Fruit fly (Drosophila melanogaster) whole organism, embryonic: ENCODE data around the gene mTerf3.
A peak's percentile ranks its signal among the peaks of the same experiment; 100 is the strongest.

Experiments
- B-H1 ChIP-seq: fragments of 200-800 bp; sonication (Bioruptor generic); IDR thresholded peaks from 3 replicates; pipeline ENCODE4 v1.3.6; 2022; ENCODE audit warnings: missing biosample characterization, missing genetic modification characterization
- CG11504 ChIP-seq: fragments of 200-800 bp; sonication (Bioruptor generic); optimal IDR thresholded peaks from 3 replicates; lab custom pipeline; 2019; ENCODE audit warnings: missing biosample characterization, mild to moderate bottlenecking, missing genetic modification characterization, moderate library complexity
- CG12219 ChIP-seq: fragments of 200-800 bp; sonication (Bioruptor generic); optimal IDR thresholded peaks from 3 replicates; lab custom pipeline; 2018; ENCODE audit warnings: missing biosample characterization, mild to moderate bottlenecking, missing genetic modification characterization
- CG15514 ChIP-seq: fragments of 200-800 bp; sonication (Bioruptor generic); optimal IDR thresholded peaks from 3 replicates; lab custom pipeline; 2017; ENCODE audit warnings: missing biosample characterization, missing genetic modification characterization, mild to moderate bottlenecking, moderate library complexity, missing genetic modification reagents
- CG1602 ChIP-seq: fragments of 200-800 bp; sonication (Bioruptor generic); optimal IDR thresholded peaks from 3 replicates; lab custom pipeline; 2016; ENCODE audit warnings: missing biosample characterization, missing genetic modification characterization
- CG17568 ChIP-seq: fragments of 200-800 bp; sonication (Bioruptor generic); optimal IDR thresholded peaks from 2 replicates; lab custom pipeline; 2018; ENCODE audit warnings: missing biosample characterization, mild to moderate bottlenecking, missing genetic modification characterization, moderate library complexity
- CG18764 ChIP-seq: fragments of 200-800 bp; sonication (Bioruptor generic); optimal IDR thresholded peaks from 3 replicates; lab custom pipeline; 2016; ENCODE audit warnings: missing biosample characterization, missing genetic modification characterization
- CG2116 ChIP-seq: fragments of 200-800 bp; sonication (Bioruptor generic); optimal IDR thresholded peaks from 3 replicates; lab custom pipeline; 2018; ENCODE audit warnings: missing biosample characterization, mild to moderate bottlenecking, missing genetic modification characterization
- CG2875 ChIP-seq: fragments of 200-800 bp; sonication (Bioruptor generic); optimal IDR thresholded peaks from 2 replicates; lab custom pipeline; 2017; ENCODE audit warnings: missing biosample characterization, mild to moderate bottlenecking, missing genetic modification characterization, missing genetic modification reagents
- CG30020 ChIP-seq: fragments of 200-800 bp; optimal IDR thresholded peaks from 2 replicates; lab custom pipeline; 2019; ENCODE audit warnings: missing biosample characterization, mild to moderate bottlenecking, missing genetic modification characterization, moderate library complexity
- CG31388 ChIP-seq: fragments of 200-800 bp; sonication (Bioruptor generic); optimal IDR thresholded peaks from 2 replicates; lab custom pipeline; 2016; ENCODE audit warnings: missing biosample characterization, missing genetic modification characterization
- CG33213 ChIP-seq: fragments of 200-800 bp; sonication (Bioruptor generic); optimal IDR thresholded peaks from 3 replicates; lab custom pipeline; 2016; ENCODE audit warnings: missing biosample characterization, missing genetic modification characterization
- CG6254 ChIP-seq: fragments of 200-800 bp; sonication (Bioruptor generic); optimal IDR thresholded peaks from 3 replicates; lab custom pipeline; 2017; ENCODE audit warnings: mild to moderate bottlenecking, missing biosample characterization, missing genetic modification reagents, missing genetic modification characterization
- CG7357 ChIP-seq: fragments of 200-800 bp; sonication (Bioruptor generic); IDR thresholded peaks from 3 replicates; pipeline ENCODE4 v1.3.6; 2022; ENCODE audit warnings: missing biosample characterization, missing genetic modification characterization
- CG8388 ChIP-seq: fragments of 200-800 bp; sonication (Bioruptor generic); optimal IDR thresholded peaks from 2 replicates; lab custom pipeline; 2019; ENCODE audit warnings: missing biosample characterization, mild to moderate bottlenecking, missing genetic modification characterization, moderate library complexity
- CG9609 ChIP-seq: fragments of 200-800 bp; sonication (Bioruptor generic); optimal IDR thresholded peaks from 3 replicates; lab custom pipeline; 2016; ENCODE audit warnings: missing biosample characterization, missing genetic modification characterization
- CG9797 ChIP-seq: fragments of 200-800 bp; sonication (Bioruptor generic); optimal IDR thresholded peaks from 3 replicates; lab custom pipeline; 2018; ENCODE audit warnings: missing biosample characterization, mild to moderate bottlenecking, missing genetic modification characterization
- Dad ChIP-seq: fragments of 200-800 bp; sonication (Bioruptor generic); optimal IDR thresholded peaks from 3 replicates; lab custom pipeline; 2016; ENCODE audit warnings: missing biosample characterization, missing genetic modification characterization
- E2f1 ChIP-seq: fragments of 200-800 bp; sonication (Bioruptor generic); IDR thresholded peaks from 2 replicates; pipeline ENCODE4 v1.3.6; 2022; ENCODE audit warnings: missing biosample characterization, missing genetic modification characterization
- H2.0 ChIP-seq: fragments of 200-800 bp; sonication (Bioruptor generic); IDR thresholded peaks from 2 replicates; pipeline ENCODE4 v1.3.6; 2022; ENCODE audit warnings: missing biosample characterization, missing genetic modification characterization
- HLHmδ ChIP-seq: fragments of 200-800 bp; sonication (Bioruptor generic); optimal IDR thresholded peaks from 2 replicates; lab custom pipeline; 2018; ENCODE audit warnings: missing biosample characterization, mild to moderate bottlenecking, missing genetic modification characterization, moderate library complexity
- Hand ChIP-seq: fragments of 200-800 bp; sonication (Bioruptor generic); optimal IDR thresholded peaks from 2 replicates; lab custom pipeline; 2017; ENCODE audit warnings: mild to moderate bottlenecking, missing biosample characterization, missing genetic modification reagents, missing genetic modification characterization
- Hmx ChIP-seq: fragments of 200-800 bp; sonication (Bioruptor generic); optimal IDR thresholded peaks from 2 replicates; lab custom pipeline; 2016; ENCODE audit warnings: missing biosample characterization, missing genetic modification characterization
- Hr39 ChIP-seq: fragments of >200 bp; optimal IDR thresholded peaks from 2 replicates; lab custom pipeline; 2017
- Med ChIP-seq: fragments of 200-800 bp; sonication (Bioruptor generic); peaks from one replicate; lab custom pipeline; 2016; ENCODE audit warnings: missing biosample characterization, missing genetic modification characterization, mild to moderate bottlenecking, inconsistent platforms, moderate library complexity
- NFAT ChIP-seq: fragments of 200-800 bp; sonication (Bioruptor generic); IDR thresholded peaks from 2 replicates; pipeline ENCODE4 v1.3.6; 2022; ENCODE audit warnings: missing biosample characterization, missing genetic modification characterization
- Poxn ChIP-seq: fragments of 200-800 bp; sonication (Bioruptor generic); IDR thresholded peaks from 2 replicates; pipeline ENCODE4 v1.3.6; 2022; ENCODE audit warnings: missing biosample characterization, missing genetic modification characterization
- Ptx1 ChIP-seq: fragments of 200-800 bp; sonication (Bioruptor generic); IDR thresholded peaks from 2 replicates; pipeline ENCODE4 v1.3.6; 2022; ENCODE audit warnings: missing biosample characterization, missing genetic modification characterization
- Rx ChIP-seq: fragments of 200-800 bp; sonication (Bioruptor generic); IDR thresholded peaks from 2 replicates; pipeline ENCODE4 v1.3.6; 2022; ENCODE audit warnings: missing biosample characterization, missing genetic modification characterization
- Six4 ChIP-seq: fragments of 200-800 bp; sonication (Bioruptor generic); optimal IDR thresholded peaks from 2 replicates; lab custom pipeline; 2016; ENCODE audit warnings: missing biosample characterization, missing genetic modification characterization
- Sox100B ChIP-seq: fragments of 200-800 bp; sonication (Bioruptor generic); optimal IDR thresholded peaks from 3 replicates; lab custom pipeline; 2018; ENCODE audit warnings: missing biosample characterization, mild to moderate bottlenecking, missing genetic modification characterization
- Sry-δ ChIP-seq: fragments of 200-800 bp; sonication (Bioruptor generic); optimal IDR thresholded peaks from 2 replicates; lab custom pipeline; 2016; ENCODE audit warnings: missing biosample characterization, missing genetic modification characterization
- TFAM ChIP-seq: fragments of 200-800 bp; sonication (Bioruptor generic); optimal IDR thresholded peaks from 2 replicates; lab custom pipeline; 2017; ENCODE audit warnings: missing biosample characterization, missing genetic modification characterization, inconsistent platforms
- abd-A ChIP-seq: fragments of 200-800 bp; sonication (Bioruptor generic); optimal IDR thresholded peaks from 3 replicates; lab custom pipeline; 2019; ENCODE audit warnings: missing biosample characterization, mild to moderate bottlenecking, missing genetic modification characterization, moderate library complexity
- cato ChIP-seq: fragments of 200-800 bp; sonication (Bioruptor generic); optimal IDR thresholded peaks from 2 replicates; lab custom pipeline; 2016; ENCODE audit warnings: missing biosample characterization, missing genetic modification characterization, borderline replicate concordance
- chif ChIP-seq, 2 experiments: fragments of 200-800 bp; sonication (Bioruptor generic); optimal IDR thresholded peaks; 3 replicates each; lab custom pipeline; 2016; ENCODE audit warnings: missing biosample characterization in 2 of 2, missing genetic modification characterization in 2 of 2
- dysf ChIP-seq: fragments of 200-800 bp; sonication (Bioruptor generic); IDR thresholded peaks from 3 replicates; pipeline ENCODE4 v1.3.6; 2022; ENCODE audit warnings: missing biosample characterization, missing genetic modification characterization
- gem ChIP-seq: fragments of 200-800 bp; sonication (Bioruptor generic); optimal IDR thresholded peaks from 2 replicates; lab custom pipeline; 2019; ENCODE audit warnings: missing biosample characterization, mild to moderate bottlenecking, missing genetic modification characterization, moderate library complexity
- hkb ChIP-seq, 2 experiments: fragments of 200-800 bp in 1 of 2; fragments of >200 bp in 1 of 2; sonication (Bioruptor generic) in 1 of 2; IDR thresholded peaks in 1 of 2; optimal IDR thresholded peaks in 1 of 2; 2 replicates each; pipeline versions ENCODE4 v1.3.6 to Lab custom; 2017 to 2022; ENCODE audit warnings: missing biosample characterization in 1 of 2, missing genetic modification characterization in 1 of 2
- jumu ChIP-seq: fragments of 200-800 bp; sonication (Bioruptor generic); optimal IDR thresholded peaks from 3 replicates; lab custom pipeline; 2016; ENCODE audit warnings: missing biosample characterization, missing genetic modification characterization
- lbe ChIP-seq: fragments of 200-800 bp; sonication (Bioruptor generic); optimal IDR thresholded peaks from 2 replicates; lab custom pipeline; 2016; ENCODE audit warnings: missing biosample characterization, mild to moderate bottlenecking, missing genetic modification characterization
- nerfin-2 ChIP-seq: fragments of 200-800 bp; sonication (Bioruptor generic); IDR thresholded peaks from 2 replicates; pipeline ENCODE4 v1.3.6; 2022; ENCODE audit warnings: missing biosample characterization, missing genetic modification characterization; ENCODE audit not compliant: partially characterized antibody
- nmo ChIP-seq: fragments of 200-800 bp; sonication (Bioruptor generic); optimal IDR thresholded peaks from 2 replicates; lab custom pipeline; 2018; ENCODE audit warnings: missing biosample characterization, mild to moderate bottlenecking, missing genetic modification characterization, moderate library complexity
- oc ChIP-seq: fragments of 200-800 bp; sonication (Bioruptor generic); optimal IDR thresholded peaks from 2 replicates; lab custom pipeline; 2018; ENCODE audit warnings: missing biosample characterization, mild to moderate bottlenecking, missing genetic modification characterization, moderate library complexity
- odd ChIP-seq: fragments of 200-800 bp; sonication (Bioruptor generic); optimal IDR thresholded peaks from 2 replicates; lab custom pipeline; 2017; ENCODE audit warnings: missing biosample characterization, mild to moderate bottlenecking, missing genetic modification characterization
- sens ChIP-seq: fragments of 200-800 bp; sonication (Bioruptor generic); peaks from one replicate; lab custom pipeline; 2016; ENCODE audit warnings: missing biosample characterization, missing genetic modification characterization
- sima ChIP-seq: fragments of 200-800 bp; sonication (Bioruptor generic); optimal IDR thresholded peaks from 2 replicates; lab custom pipeline; 2016; ENCODE audit warnings: missing biosample characterization, missing genetic modification characterization
- slbo ChIP-seq: fragments of 200-800 bp; sonication (Bioruptor generic); IDR thresholded peaks from 2 replicates; pipeline ENCODE4 v1.3.6; 2022; ENCODE audit warnings: missing biosample characterization, missing genetic modification characterization
- z ChIP-seq: fragments of 200-800 bp; sonication (Bioruptor generic); IDR thresholded peaks from 3 replicates; pipeline ENCODE4 v1.3.6; 2022; ENCODE audit warnings: missing biosample characterization, missing genetic modification characterization

Gene mTerf3

dm6 chr3L:20509121-20509934, 11.2 kb downstream of the mTerf3 start (continued):
- TF ChIP-seq CG12219 (GFP tag; lab: Kevin White, UChicago) = peak; percentile 63
- peak; percentile 88 for TF ChIP-seq Med (GFP tag; lab: Kevin White, UChicago)
- peak; percentile 19; the same call in 1 of the 2 replicates for TF ChIP-seq NFAT (GFP tag; lab: Robert Waterston, UW)
- peak; percentile 17 for TF ChIP-seq cato (GFP tag; lab: Kevin White, UChicago)
- TF ChIP-seq Rx = no peak
- peak; percentile 37 for TF ChIP-seq CG15514
- TF ChIP-seq Sox100B (GFP tag; lab: Kevin White, UChicago) = peak; percentile 88
- peak; percentile 33 for TF ChIP-seq CG2116
- TF ChIP-seq CG9609 (GFP tag; lab: Kevin White, UChicago) = peak; percentile 50
- TF ChIP-seq B-H1 (GFP tag; lab: Robert Waterston, UW) = no peak; the same call in 2 of the 3 replicates
- TF ChIP-seq dysf (GFP tag; lab: Robert Waterston, UW) = peak; percentile 71
- 0 out of 3 replicates have a peak, but pooled peaks have one; percentile 31 for TF ChIP-seq CG7357 (GFP tag; lab: Robert Waterston, UW)
- TF ChIP-seq jumu (GFP tag; lab: Kevin White, UChicago) = peak; percentile 37
- TF ChIP-seq Hmx (GFP tag; lab: Kevin White, UChicago) = peak; percentile 78
- no peak for TF ChIP-seq TFAM (GFP tag; lab: Kevin White, UChicago)
- TF ChIP-seq CG31388 (GFP tag; lab: Kevin White, UChicago) = no peak
- TF ChIP-seq lbe (GFP tag; lab: Kevin White, UChicago) = no peak
- peak; percentile 39 for TF ChIP-seq Sry-δ
- no peak for TF ChIP-seq nerfin-2 (GFP tag; lab: Robert Waterston, UW)
- TF ChIP-seq slbo (GFP tag; lab: Robert Waterston, UW) = peak; percentile 66
- TF ChIP-seq chif (GFP tag; optimal IDR thresholded peaks at IDR 0.05; lab: Kevin White, UChicago) = peak; percentile 57 to 67
- TF ChIP-seq CG6254 = peak; percentile 65
- no peak for TF ChIP-seq Poxn
- TF ChIP-seq oc = peak; percentile 38
- peak; percentile 77 for TF ChIP-seq odd (GFP tag; lab: Kevin White, UChicago)
- TF ChIP-seq CG8388 (GFP tag; lab: Kevin White, UChicago) = peak; percentile 66
- peak; percentile 97 for TF ChIP-seq sens (GFP tag; lab: Kevin White, UChicago)
- peak; percentile 85 for TF ChIP-seq CG11504
- peak; percentile 60 for TF ChIP-seq CG1602
- TF ChIP-seq Six4 = peak; percentile 65
- TF ChIP-seq sima (GFP tag; lab: Kevin White, UChicago) = no peak
- peak; percentile 54 for TF ChIP-seq Dad (GFP tag; lab: Kevin White, UChicago)
- TF ChIP-seq CG17568 (GFP tag; lab: Kevin White, UChicago) = peak; percentile 58
- no peak for TF ChIP-seq E2f1 (GFP tag; lab: Robert Waterston, UW)
- no peak for TF ChIP-seq CG9797 (GFP tag; lab: Kevin White, UChicago)
- TF ChIP-seq z (GFP tag; lab: Robert Waterston, UW) = no peak
- TF ChIP-seq CG33213 (GFP tag; lab: Kevin White, UChicago) = peak; percentile 44
- peak; percentile 89 for TF ChIP-seq nmo (GFP tag; lab: Kevin White, UChicago)
- no peak for TF ChIP-seq hkb (optimal IDR thresholded peaks at IDR 0.05; lab: Kevin White, UChicago)
- TF ChIP-seq hkb (GFP tag; IDR thresholded peaks at IDR 0.05; lab: Robert Waterston, UW) = peak; percentile 44; the same call in 1 of the 2 replicates
- no peak for TF ChIP-seq Hr39 (lab: Kevin White, UChicago)
- TF ChIP-seq HLHmδ = no peak
- TF ChIP-seq H2.0 = no peak
- TF ChIP-seq gem (tag; lab: Kevin White, UChicago) = peak; percentile 89
- no peak for TF ChIP-seq CG18764
- peak; percentile 53 for TF ChIP-seq Ptx1 (GFP tag; lab: Robert Waterston, UW)
- TF ChIP-seq CG2875 (GFP tag; lab: Kevin White, UChicago) = peak; percentile 75
- no peak for TF ChIP-seq abd-A (tag; lab: Kevin White, UChicago)
- peak; percentile 83 for TF ChIP-seq Hand (GFP tag; lab: Kevin White, UChicago)
- peak; percentile 43 for TF ChIP-seq CG30020 (tag; lab: Kevin White, UChicago)
